Fruit fly (Drosophila melanogaster): Measurements from ENCODE around the gene CG12605.

CG12605 gene

DNA sequence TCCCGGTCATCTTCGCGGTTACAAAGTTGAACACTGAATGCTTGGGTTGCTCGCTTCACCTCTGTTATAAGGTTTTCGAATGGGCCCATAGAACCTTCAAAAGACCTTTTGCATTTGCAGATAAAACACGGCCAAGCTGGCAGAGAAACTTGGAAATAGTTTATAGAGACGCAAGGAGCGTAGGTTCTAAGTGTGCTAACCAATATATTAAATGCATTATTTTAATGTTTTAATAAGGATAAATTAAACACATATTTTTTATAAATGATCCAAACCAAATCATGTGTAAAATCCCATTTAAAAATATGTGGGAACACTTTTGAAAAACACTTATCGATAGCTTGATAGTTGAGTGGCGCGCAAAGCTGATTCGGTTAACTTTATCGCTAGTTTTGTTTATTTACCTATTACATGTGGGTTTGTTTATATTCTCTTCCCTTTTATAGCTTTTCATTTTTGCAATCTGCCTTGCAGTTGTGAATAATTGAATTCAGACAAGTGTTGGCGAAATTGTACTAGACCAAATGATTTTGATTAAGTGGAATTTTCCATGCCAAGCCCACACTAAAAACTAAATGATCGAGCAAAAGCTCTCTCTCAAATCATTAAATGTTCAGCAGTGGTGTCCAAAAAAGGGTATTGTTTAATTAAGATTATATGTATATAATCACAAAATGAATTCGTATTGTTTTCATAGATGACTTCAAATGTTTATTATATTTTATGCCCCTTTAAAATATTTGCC lies 24.3 kb downstream of the CG12605 start, which contains the start of gene CG12766 (continued):
- TF ChIP-seq Awh (GFP tag; IDR thresholded peaks at IDR 0.05), result no peak
- peak; percentile 78 for TF ChIP-seq HLH4C (GFP tag; IDR thresholded peaks at IDR 0.05; ENCODE audit: partially characterized antibody)
- TF ChIP-seq CG14860 (GFP tag; IDR thresholded peaks at IDR 0.05; ENCODE audit: partially characterized antibody), result 0 out of 3 replicates have a peak, but pooled peaks have one; percentile 35
- no peak for TF ChIP-seq CG12299 (tag; optimal IDR thresholded peaks at IDR 0.05)
- no peak for TF ChIP-seq CG17829 (tag; optimal IDR thresholded peaks at IDR 0.05)
- TF ChIP-seq CG17912 (GFP tag; optimal IDR thresholded peaks at IDR 0.05), result no peak
- no peak for TF ChIP-seq CG6654 (GFP tag; optimal IDR thresholded peaks at IDR 0.05)
- no peak for TF ChIP-seq Sox100B (GFP tag; optimal IDR thresholded peaks at IDR 0.05)
- TF ChIP-seq dm (GFP tag; optimal IDR thresholded peaks at IDR 0.05), result no peak
- TF ChIP-seq CG14050 (GFP tag; IDR thresholded peaks at IDR 0.05), result no peak
- peak; percentile 56 for TF ChIP-seq CG2678 (tag; optimal IDR thresholded peaks at IDR 0.05)
- TF ChIP-seq emc (GFP tag; optimal IDR thresholded peaks at IDR 0.05), result no peak
- TF ChIP-seq Opbp (GFP tag; IDR thresholded peaks at IDR 0.05; ENCODE audit: partially characterized antibody), result peak; percentile 34; the same call in 1 of the 3 replicates
- TF ChIP-seq B-H1 (GFP tag; IDR thresholded peaks at IDR 0.05), result no peak
- no peak for TF ChIP-seq CG6175 (GFP tag; IDR thresholded peaks at IDR 0.05)
- TF ChIP-seq Drgx (GFP tag; IDR thresholded peaks at IDR 0.05), result 0 out of 2 replicates have a peak, but pooled peaks have one; percentile 28
- TF ChIP-seq vvl (GFP tag; IDR thresholded peaks at IDR 0.05), result 0 out of 2 replicates have a peak, but pooled peaks have one; percentile 5
- no peak for TF ChIP-seq bigmax (GFP tag; optimal IDR thresholded peaks at IDR 0.05)
- TF ChIP-seq YL-1 (GFP tag; optimal IDR thresholded peaks at IDR 0.05), result no peak
- TF ChIP-seq CG6765 (GFP tag; optimal IDR thresholded peaks at IDR 0.05), result no peak
- TF ChIP-seq pita (GFP tag; optimal IDR thresholded peaks at IDR 0.05), result no peak
- TF ChIP-seq CG3281 (GFP tag; optimal IDR thresholded peaks at IDR 0.05), result peak; percentile 0
- no peak for TF ChIP-seq gro (GFP tag; optimal IDR thresholded peaks at IDR 0.05)
- TF ChIP-seq tgo (GFP tag; IDR thresholded peaks at IDR 0.05), result peak; percentile 23; the same call in 1 of the 3 replicates
- TF ChIP-seq CG16815 (GFP tag; optimal IDR thresholded peaks at IDR 0.05), result no peak
- TF ChIP-seq Poxn (GFP tag; IDR thresholded peaks at IDR 0.05), result no peak
- TF ChIP-seq sens-2 (GFP tag; IDR thresholded peaks at IDR 0.05), result no peak
- no peak for TF ChIP-seq CG2202 (tag; optimal IDR thresholded peaks at IDR 0.05)
- TF ChIP-seq CG3726 (GFP tag; IDR thresholded peaks at IDR 0.05), result no peak
- peak; percentile 53; the same call in 1 of the 2 replicates for TF ChIP-seq Rfx (GFP tag; IDR thresholded peaks at IDR 0.05)

dm6 chr3L:3937806-3938205 lies 26.8 kb downstream of the CG12605 start, which contains the start of gene CG10866:
Gene CG10866, minus strand, starts transcription at chr3L:3937992.
- TF ChIP-seq Bgb (GFP tag; IDR thresholded peaks at IDR 0.05; ENCODE audit: partially characterized antibody) (peak; percentile 85), CG13287 (GFP tag; IDR thresholded peaks at IDR 0.05; ENCODE audit: partially characterized antibody) (peak; percentile 92), sna (GFP tag; IDR thresholded peaks at IDR 0.05; ENCODE audit: partially characterized antibody) (peak; percentile 82), pzg (GFP tag; optimal IDR thresholded peaks at IDR 0.05) (peak; percentile 73), CG1832 (GFP tag; optimal IDR thresholded peaks at IDR 0.05) (no peak), CG7963 (GFP tag; IDR thresholded peaks at IDR 0.05; ENCODE audit: partially characterized antibody) (peak; percentile 52; the same call in 2 of the 3 replicates), Atf3 (GFP tag; optimal IDR thresholded peaks at IDR 0.05) (no peak), Opbp (GFP tag; IDR thresholded peaks at IDR 0.05; ENCODE audit: partially characterized antibody) (peak; percentile 85; the same call in 2 of the 3 replicates), vnd (GFP tag; IDR thresholded peaks at IDR 0.05; ENCODE audit: partially characterized antibody) (peak; percentile 73), Ets97D (GFP tag; optimal IDR thresholded peaks at IDR 0.05) (peak; percentile 30), CG4617 (GFP tag; optimal IDR thresholded peaks at IDR 0.05; ENCODE audit: borderline replicate concordance) (peak; percentile 25), chinmo (GFP tag; IDR thresholded peaks at IDR 0.05; ENCODE audit: partially characterized antibody) (0 out of 4 replicates have a peak, but pooled peaks have one; percentile 44), CG15601 (tag; optimal IDR thresholded peaks at IDR 0.05) (no peak), Hsf (GFP tag; optimal IDR thresholded peaks at IDR 0.05) (no peak), phol (tag; optimal IDR thresholded peaks at IDR 0.05) (peak; percentile 8), CG10366 (GFP tag; IDR thresholded peaks at IDR 0.05) (no peak), HLH4C (GFP tag; IDR thresholded peaks at IDR 0.05; ENCODE audit: partially characterized antibody) (peak; percentile 84), CG17186 (GFP tag; optimal IDR thresholded peaks at IDR 0.05) (peak; percentile 44), HmgZ (tag; optimal IDR thresholded peaks at IDR 0.05) (peak; percentile 1), zfh2 (GFP tag; optimal IDR thresholded peaks at IDR 0.05) (no peak), CG14710 (tag; optimal IDR thresholded peaks at IDR 0.05) (peak; percentile 36)
